Fruit fly (Drosophila melanogaster) S2 (cell line): Measurements from ENCODE around the gene CG7857.

Experiments
- CG8478 ChIP-seq: fragments of >200 bp; optimal IDR thresholded peaks from 2 replicates; lab custom pipeline; 2018
- CTCF ChIP-seq, 2 experiments: fragments of >200 bp; optimal IDR thresholded peaks; 2 replicates each; lab custom pipeline; 2018

Gene CG7857

dm6 chr3L:15504687-15505086 is at the start of gene CG7857:
Gene CG7857, minus strand, starts transcription at chr3L:15504894.
- TF ChIP-seq CTCF (optimal IDR thresholded peaks at IDR 0.05; lab: Kevin White, UChicago): no peak
- TF ChIP-seq CG8478 (lab: Kevin White, UChicago): no peak

dm6 chr3L:15553993-15554644 is 49.4 kb upstream of the CG7857 start, which contains the start of gene AGO2:
Gene AGO2, plus strand, starts transcription at chr3L:15554113.
- TF ChIP-seq CG8478 (lab: Kevin White, UChicago) (no peak), CTCF (optimal IDR thresholded peaks at IDR 0.05; lab: Kevin White, UChicago) (peak; percentile 54 to 67)

- TF ChIP-seq CTCF (optimal IDR thresholded peaks at IDR 0.05; lab: Kevin White, UChicago) (no peak), CG8478 (lab: Kevin White, UChicago) (no peak)
Observed at dm6 chr3L:15548843-15549242, 44.1 kb upstream of the CG7857 start.

dm6 chr3L:15547187-15547790 is 42.6 kb upstream of the CG7857 start:
- TF ChIP-seq CTCF (optimal IDR thresholded peaks at IDR 0.05; lab: Kevin White, UChicago) (no peak), CG8478 (lab: Kevin White, UChicago) (no peak)

- TF ChIP-seq CG8478 (lab: Kevin White, UChicago) (no peak), CTCF (optimal IDR thresholded peaks at IDR 0.05; lab: Kevin White, UChicago) (no peak)
Observed at dm6 chr3L:15544455-15545415, 40.0 kb upstream of the CG7857 start.

- TF ChIP-seq CG8478 (lab: Kevin White, UChicago) (no peak), CTCF (optimal IDR thresholded peaks at IDR 0.05; lab: Kevin White, UChicago) (no peak)
Observed at dm6 chr3L:15543467-15543866, 38.8 kb upstream of the CG7857 start.

dm6 chr3L:15543049-15543448 is 38.4 kb upstream of the CG7857 start:
- no peak for TF ChIP-seq CG8478 (lab: Kevin White, UChicago)
- no peak for TF ChIP-seq CTCF (optimal IDR thresholded peaks at IDR 0.05; lab: Kevin White, UChicago)

- no peak for TF ChIP-seq CTCF (optimal IDR thresholded peaks at IDR 0.05; lab: Kevin White, UChicago)
- no peak for TF ChIP-seq CG8478 (lab: Kevin White, UChicago)
Observed at dm6 chr3L:15541281-15541680, 36.6 kb upstream of the CG7857 start.

- TF ChIP-seq CG8478 (lab: Kevin White, UChicago) (no peak), CTCF (optimal IDR thresholded peaks at IDR 0.05; lab: Kevin White, UChicago) (no peak)
Observed at dm6 chr3L:15540682-15541081, 36.0 kb upstream of the CG7857 start.

dm6 chr3L:15539903-15540409 is 35.3 kb upstream of the CG7857 start:
- TF ChIP-seq CTCF (optimal IDR thresholded peaks at IDR 0.05; lab: Kevin White, UChicago): no peak
- no peak for TF ChIP-seq CG8478 (lab: Kevin White, UChicago)

- TF ChIP-seq CTCF (optimal IDR thresholded peaks at IDR 0.05; lab: Kevin White, UChicago) (no peak), CG8478 (lab: Kevin White, UChicago) (no peak)
Observed at dm6 chr3L:15538582-15539490, 34.1 kb upstream of the CG7857 start.

dm6 chr3L:15537916-15538581 is 33.4 kb upstream of the CG7857 start:
- TF ChIP-seq CG8478 (lab: Kevin White, UChicago) (no peak), CTCF (optimal IDR thresholded peaks at IDR 0.05; lab: Kevin White, UChicago) (no peak)

dm6 chr3L:15536550-15536949 is 31.9 kb upstream of the CG7857 start:
- TF ChIP-seq CG8478 (lab: Kevin White, UChicago) (no peak), CTCF (optimal IDR thresholded peaks at IDR 0.05; lab: Kevin White, UChicago) (no peak)
